Fruit fly (Drosophila melanogaster): ENCODE data around the gene Nost.
A peak's percentile ranks its signal among the peaks of the same experiment; 100 is the strongest.

Gene Nost

DNA sequence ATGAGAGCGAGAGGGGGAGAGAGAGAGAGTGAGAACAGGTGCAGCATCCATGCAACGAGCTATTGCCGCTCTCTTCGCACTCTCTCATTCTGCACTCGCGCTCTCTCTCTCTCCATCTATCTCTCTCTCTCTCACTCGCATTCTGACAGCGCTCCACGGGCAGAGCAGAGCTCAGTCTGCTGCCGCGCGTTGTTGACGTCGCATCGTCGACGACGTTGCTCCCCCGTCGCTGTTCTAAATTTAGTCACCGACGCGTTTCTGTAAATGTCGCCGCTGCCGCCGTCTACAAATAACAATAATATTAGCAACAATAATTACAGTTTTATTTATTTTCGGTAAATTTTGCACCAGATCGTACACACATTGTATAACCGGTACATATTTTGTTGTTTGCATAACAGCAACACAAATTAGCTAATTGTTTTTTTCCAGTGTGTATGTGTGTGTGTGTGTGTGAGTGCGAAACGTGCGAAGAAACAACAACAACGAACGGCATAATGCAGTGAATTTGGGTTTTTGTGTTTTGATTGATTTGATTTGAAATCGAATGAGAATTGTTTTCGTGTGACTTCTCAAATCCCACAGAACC is 12.5 kb downstream of the Nost start (continued):
- TF ChIP-seq Smox (GFP tag; optimal IDR thresholded peaks at IDR 0.05) (peak; percentile 42), fd85E (GFP tag; optimal IDR thresholded peaks at IDR 0.05) (no peak), CG9139 (GFP tag; optimal IDR thresholded peaks at IDR 0.05) (peak; percentile 16), OdsH (GFP tag; optimal IDR thresholded peaks at IDR 0.05) (no peak), CG6792 (GFP tag; optimal IDR thresholded peaks at IDR 0.05) (no peak), CG6163 (GFP tag; IDR thresholded peaks at IDR 0.05) (no peak; the same call in none of the 3 replicates), Eip78C (GFP tag) (peak; percentile 79), svp (GFP tag) (peak; percentile 76), Ets21C (GFP tag; optimal IDR thresholded peaks at IDR 0.05) (peak; percentile 10), CG10669 (GFP tag; optimal IDR thresholded peaks at IDR 0.05) (peak; percentile 20), vri (GFP tag; optimal IDR thresholded peaks at IDR 0.05) (peak; percentile 75), acj6 (GFP tag; optimal IDR thresholded peaks at IDR 0.05) (no peak), pdm3 (GFP tag; optimal IDR thresholded peaks at IDR 0.05) (peak; percentile 33), dac (GFP tag; optimal IDR thresholded peaks at IDR 0.05) (no peak), CG11294 (GFP tag; IDR thresholded peaks at IDR 0.05) (no peak), CG7368 (GFP tag; optimal IDR thresholded peaks at IDR 0.05) (no peak), CG32006 (GFP tag; optimal IDR thresholded peaks at IDR 0.05) (peak; percentile 27), CG8632 (GFP tag; optimal IDR thresholded peaks at IDR 0.05) (no peak), CG16779 (tag; optimal IDR thresholded peaks at IDR 0.05) (peak; percentile 16), topi (GFP tag; optimal IDR thresholded peaks at IDR 0.05) (peak; percentile 48), CG10631 (GFP tag; optimal IDR thresholded peaks at IDR 0.05) (peak; percentile 35), CG3032 (tag; optimal IDR thresholded peaks at IDR 0.05) (no peak), Sox15 (GFP tag; optimal IDR thresholded peaks at IDR 0.05) (no peak), Sox102F (GFP tag; optimal IDR thresholded peaks at IDR 0.05) (peak; percentile 55), Gug (GFP tag; IDR thresholded peaks at IDR 0.05) (no peak; the same call in 1 of the 2 replicates), Met (GFP tag; optimal IDR thresholded peaks at IDR 0.05) (peak; percentile 59), CG8119 (GFP tag; IDR thresholded peaks at IDR 0.05) (no peak; the same call in 2 of the 3 replicates), CG15336 (GFP tag; IDR thresholded peaks at IDR 0.05) (peak; percentile 7; the same call in 1 of the 2 replicates), CG6808 (GFP tag; optimal IDR thresholded peaks at IDR 0.05) (no peak), CG3919 (GFP tag; optimal IDR thresholded peaks at IDR 0.05) (no peak), Blimp-1 (GFP tag; optimal IDR thresholded peaks at IDR 0.05) (no peak), CG1621 (tag; optimal IDR thresholded peaks at IDR 0.05) (no peak), dsx (GFP tag; optimal IDR thresholded peaks at IDR 0.05; ENCODE audit: poor library complexity, severe bottlenecking) (peak; percentile 20), Lpt (GFP tag; optimal IDR thresholded peaks at IDR 0.05) (no peak), salr (GFP tag; optimal IDR thresholded peaks at IDR 0.05) (no peak), achi (GFP tag; optimal IDR thresholded peaks at IDR 0.05) (peak; percentile 16), cyc (GFP tag; optimal IDR thresholded peaks at IDR 0.05) (peak; percentile 25)

DNA sequence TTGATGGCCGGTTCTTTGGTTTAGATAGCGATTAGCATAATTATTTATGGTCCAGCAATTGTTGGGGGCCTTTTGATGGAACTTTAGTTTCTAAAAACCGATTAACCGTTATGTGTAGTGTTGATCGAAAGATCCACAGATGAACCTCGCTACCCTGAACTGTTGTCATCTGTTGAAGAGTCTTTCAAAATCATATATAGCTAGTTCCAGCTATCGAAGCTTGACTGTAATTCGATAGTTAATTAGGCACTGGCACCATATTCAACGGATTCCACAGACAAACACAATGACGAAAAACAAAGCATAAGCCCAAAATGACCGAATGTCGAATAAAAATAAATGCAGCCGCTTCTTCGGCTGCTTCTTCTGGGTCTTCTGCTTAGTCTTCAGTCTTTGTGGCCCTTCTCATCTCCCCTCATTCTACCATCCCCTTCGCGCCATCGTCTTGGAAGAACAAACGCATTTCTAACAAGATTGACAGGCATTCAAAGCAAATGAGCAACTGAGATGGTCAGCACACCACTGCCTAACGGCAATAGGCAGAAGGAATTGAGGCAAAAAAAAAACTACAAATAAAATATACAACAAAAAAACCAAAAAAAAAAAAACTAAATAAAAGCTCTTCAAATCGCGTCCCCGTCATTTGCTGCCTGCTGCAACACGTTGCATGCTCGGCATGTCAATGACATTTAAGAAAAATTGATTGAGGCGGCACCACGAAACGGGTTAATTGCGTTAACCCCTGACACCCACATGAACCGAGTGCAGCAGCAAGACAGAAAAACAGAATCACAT is 13.9 kb downstream of the Nost start:
- TF ChIP-seq eg (GFP tag; IDR thresholded peaks at IDR 0.05) (peak; percentile 75), CG15336 (GFP tag; IDR thresholded peaks at IDR 0.05) (peak; percentile 41), CG31627 (GFP tag; optimal IDR thresholded peaks at IDR 0.05) (no peak), Blimp-1 (GFP tag; optimal IDR thresholded peaks at IDR 0.05) (no peak), CG6163 (GFP tag; IDR thresholded peaks at IDR 0.05) (0 out of 3 replicates have a peak, but pooled peaks have one; percentile 27), CG8119 (GFP tag; IDR thresholded peaks at IDR 0.05) (peak; percentile 26; the same call in 1 of the 3 replicates)

Measured in whole organism, prepupa.